Worm (Caenorhabditis elegans): Measurements from ENCODE around the gene srj-50.

DNA sequence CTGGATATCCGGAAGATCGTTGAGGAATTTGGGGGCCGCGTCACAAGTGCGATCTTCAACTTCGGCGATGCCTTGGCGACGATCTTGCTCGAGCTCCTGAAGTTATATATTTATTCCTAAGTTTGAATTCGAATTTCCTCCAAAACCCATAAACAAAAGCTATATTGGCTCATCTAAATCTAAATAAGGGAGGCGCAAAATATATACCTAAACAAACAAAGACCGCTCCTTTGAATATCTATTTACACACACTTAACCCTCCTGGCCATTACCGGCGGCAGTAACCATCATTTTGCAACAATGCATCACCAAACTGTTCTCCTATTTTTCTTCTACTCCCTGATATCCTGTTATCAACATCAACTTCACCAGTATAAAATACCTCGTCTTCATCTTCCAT lies 36.8 kb upstream of the srj-50 start, which contains the start of gene F54E2.2:
- TF ChIP-seq gmeb-2 (tag; optimal IDR thresholded peaks at IDR 0.05) (no peak), dve-1 (tag; optimal IDR thresholded peaks at IDR 0.05) (no peak), fkh-10 (GFP tag; optimal IDR thresholded peaks at IDR 0.05) (no peak), hlh-30 (tag; optimal IDR thresholded peaks at IDR 0.05; ENCODE audit: insufficient read depth) (no peak), fkh-6 (tag; optimal IDR thresholded peaks at IDR 0.05) (no peak)

Measured in whole organism, late embryonic.